Fruit fly (Drosophila melanogaster) S2 (cell line): ENCODE measurements around the gene trx.

Experiments used
- CG8478 ChIP-seq: fragments of >200 bp; optimal IDR thresholded peaks from 2 replicates; lab custom pipeline; 2018
- CTCF ChIP-seq, 2 experiments: fragments of >200 bp; optimal IDR thresholded peaks; 2 replicates each; lab custom pipeline; 2018

dm6 chr3R:14284422-14284760 lies 2.3 kb downstream of the trx start:
- TF ChIP-seq CTCF (optimal IDR thresholded peaks at IDR 0.05; lab: Kevin White, UChicago) (no peak), CG8478 (no peak)
